Fruit fly (Drosophila melanogaster) whole organism, embryonic: Measurements from ENCODE around the gene mmy.
A peak's percentile ranks its signal among the peaks of the same experiment; 100 is the strongest.

Experiments used
- Bgb ChIP-seq: fragments of 200-800 bp; sonication (Bioruptor generic); IDR thresholded peaks from 2 replicates; pipeline ENCODE4 v1.3.6; 2022; ENCODE audit warnings: missing biosample characterization, missing genetic modification characterization; ENCODE audit not compliant: partially characterized antibody
- CG10543 ChIP-seq: fragments of 200-800 bp; sonication (Bioruptor generic); optimal IDR thresholded peaks from 3 replicates; lab custom pipeline; 2017; ENCODE audit warnings: missing biosample characterization, mild to moderate bottlenecking, missing genetic modification characterization, moderate library complexity
- CG13775 ChIP-seq: fragments of 200-800 bp; sonication (Bioruptor generic); optimal IDR thresholded peaks from 3 replicates; lab custom pipeline; 2017; ENCODE audit warnings: missing biosample characterization, mild to moderate bottlenecking, missing genetic modification characterization
- CG14014 ChIP-seq: fragments of 200-800 bp; sonication (Bioruptor generic); IDR thresholded peaks from 2 replicates; pipeline ENCODE4 v1.3.6; 2022; ENCODE audit warnings: missing biosample characterization, missing genetic modification characterization
- CG14667 ChIP-seq: fragments of 200-800 bp; sonication (Bioruptor generic); IDR thresholded peaks from 2 replicates; pipeline ENCODE4 v1.3.6; 2022; ENCODE audit warnings: missing biosample characterization, missing genetic modification characterization
- CG15269 ChIP-seq: fragments of 200-800 bp; sonication (Bioruptor generic); optimal IDR thresholded peaks from 2 replicates; lab custom pipeline; 2018; ENCODE audit warnings: missing biosample characterization, mild to moderate bottlenecking, missing genetic modification characterization, moderate library complexity
- CG15696 ChIP-seq: fragments of 200-800 bp; sonication (Bioruptor generic); optimal IDR thresholded peaks from 2 replicates; lab custom pipeline; 2019; ENCODE audit warnings: missing biosample characterization, mild to moderate bottlenecking, missing genetic modification characterization, moderate library complexity
- CG18476 ChIP-seq: fragments of 200-800 bp; sonication (Bioruptor generic); optimal IDR thresholded peaks from 2 replicates; lab custom pipeline; 2016; ENCODE audit warnings: missing biosample characterization, mild to moderate bottlenecking, missing genetic modification characterization
- CG18764 ChIP-seq: fragments of 200-800 bp; sonication (Bioruptor generic); optimal IDR thresholded peaks from 3 replicates; lab custom pipeline; 2016; ENCODE audit warnings: missing biosample characterization, missing genetic modification characterization
- CG2889 ChIP-seq: fragments of 200-800 bp; sonication (Bioruptor generic); IDR thresholded peaks from 3 replicates; pipeline ENCODE4 v1.3.6; 2022; ENCODE audit warnings: missing biosample characterization, missing genetic modification characterization
- CG30431 ChIP-seq: fragments of 200-800 bp; sonication (Bioruptor generic); optimal IDR thresholded peaks from 2 replicates; lab custom pipeline; 2017; ENCODE audit warnings: missing biosample characterization, missing genetic modification characterization
- CG3163 ChIP-seq: fragments of 200-800 bp; sonication (Bioruptor generic); optimal IDR thresholded peaks from 3 replicates; lab custom pipeline; 2016; ENCODE audit warnings: missing biosample characterization, missing genetic modification characterization
- CG33213 ChIP-seq: fragments of 200-800 bp; sonication (Bioruptor generic); optimal IDR thresholded peaks from 3 replicates; lab custom pipeline; 2016; ENCODE audit warnings: missing biosample characterization, missing genetic modification characterization
- CG3407 ChIP-seq: fragments of 200-800 bp; sonication (Bioruptor generic); optimal IDR thresholded peaks from 2 replicates; lab custom pipeline; 2018; ENCODE audit warnings: missing biosample characterization, mild to moderate bottlenecking, missing genetic modification characterization
- CG4424 ChIP-seq: fragments of 200-800 bp; sonication (Bioruptor generic); optimal IDR thresholded peaks from 3 replicates; lab custom pipeline; 2016; ENCODE audit warnings: missing biosample characterization, missing genetic modification characterization
- CG4820 ChIP-seq: fragments of 200-800 bp; sonication (Bioruptor generic); optimal IDR thresholded peaks from 3 replicates; lab custom pipeline; 2016; ENCODE audit warnings: missing biosample characterization, missing genetic modification characterization
- CG5953 ChIP-seq: fragments of 200-800 bp; sonication (Bioruptor generic); IDR thresholded peaks from 2 replicates; pipeline ENCODE4 v1.3.6; 2022; ENCODE audit warnings: missing biosample characterization, missing genetic modification characterization
- CG7372 ChIP-seq: fragments of 200-800 bp; sonication (Bioruptor generic); IDR thresholded peaks from 2 replicates; pipeline ENCODE4 v1.3.6; 2022; ENCODE audit warnings: missing biosample characterization, missing genetic modification characterization
- CG7786 ChIP-seq: fragments of 200-800 bp; sonication (Bioruptor generic); optimal IDR thresholded peaks from 2 replicates; lab custom pipeline; 2016; ENCODE audit warnings: missing biosample characterization, missing genetic modification characterization
- CG8388 ChIP-seq: fragments of 200-800 bp; sonication (Bioruptor generic); optimal IDR thresholded peaks from 2 replicates; lab custom pipeline; 2019; ENCODE audit warnings: missing biosample characterization, mild to moderate bottlenecking, missing genetic modification characterization, moderate library complexity
- CG9817 ChIP-seq: fragments of 200-800 bp; sonication (Bioruptor generic); optimal IDR thresholded peaks from 2 replicates; lab custom pipeline; 2018; ENCODE audit warnings: missing biosample characterization, mild to moderate bottlenecking, missing genetic modification characterization, moderate library complexity
- CHES-1-like ChIP-seq: fragments of 200-800 bp; sonication (Bioruptor generic); optimal IDR thresholded peaks from 2 replicates; lab custom pipeline; 2016; ENCODE audit warnings: missing biosample characterization, missing genetic modification characterization
- Dip2 ChIP-seq: fragments of 200-800 bp; sonication (Bioruptor generic); IDR thresholded peaks from 2 replicates; pipeline ENCODE4 v1.3.6; 2022; ENCODE audit warnings: missing biosample characterization, missing genetic modification characterization
- Ets65A ChIP-seq: fragments of 200-800 bp; sonication (Bioruptor generic); peaks from one replicate; lab custom pipeline; 2016; ENCODE audit warnings: missing biosample characterization, missing genetic modification characterization
- Gsc ChIP-seq: fragments of 200-800 bp; sonication (Bioruptor generic); IDR thresholded peaks from 2 replicates; pipeline ENCODE4 v1.3.6; 2022; ENCODE audit warnings: missing biosample characterization, missing genetic modification characterization
- HLH54F ChIP-seq: fragments of 200-800 bp; sonication (Bioruptor generic); optimal IDR thresholded peaks from 3 replicates; lab custom pipeline; 2016; ENCODE audit warnings: missing biosample characterization, missing genetic modification characterization
- HmgZ ChIP-seq: fragments of 200-800 bp; sonication (Bioruptor generic); optimal IDR thresholded peaks from 2 replicates; lab custom pipeline; 2018; ENCODE audit warnings: missing biosample characterization, mild to moderate bottlenecking, missing genetic modification characterization
- Hr51 ChIP-seq, 2 experiments: fragments of 200-800 bp; sonication (Bioruptor generic); optimal IDR thresholded peaks; 2 replicates in 1 of 2; 3 replicates in 1 of 2; lab custom pipeline; 2016 to 2018; ENCODE audit warnings: missing biosample characterization in 2 of 2, missing genetic modification characterization in 2 of 2, mild to moderate bottlenecking in 1 of 2, moderate library complexity in 1 of 2
- Hr78 ChIP-seq, 2 experiments: fragments of 200-800 bp in 1 of 2; fragments of >200 bp in 1 of 2; sonication (Bioruptor generic) in 1 of 2; optimal IDR thresholded peaks; 2 replicates each; lab custom pipeline; 2017 to 2019; ENCODE audit warnings: missing biosample characterization in 2 of 2, missing genetic modification characterization in 2 of 2, mild to moderate bottlenecking in 1 of 2, moderate library complexity in 1 of 2
- Lpt ChIP-seq: fragments of >200 bp; optimal IDR thresholded peaks from 2 replicates; lab custom pipeline; 2018; ENCODE audit warnings: missing biosample characterization, missing genetic modification characterization
- Optix ChIP-seq: fragments of 200-800 bp; sonication (Bioruptor generic); IDR thresholded peaks from 3 replicates; pipeline ENCODE4 v1.3.6; 2022; ENCODE audit warnings: missing biosample characterization, missing genetic modification characterization
- Rx ChIP-seq: fragments of 200-800 bp; sonication (Bioruptor generic); IDR thresholded peaks from 2 replicates; pipeline ENCODE4 v1.3.6; 2022; ENCODE audit warnings: missing biosample characterization, missing genetic modification characterization
- Spps ChIP-seq: fragments of 200-800 bp; sonication (Bioruptor generic); optimal IDR thresholded peaks from 2 replicates; lab custom pipeline; 2018; ENCODE audit warnings: missing biosample characterization, mild to moderate bottlenecking, missing genetic modification characterization
- Xbp1 ChIP-seq: fragments of 200-800 bp; sonication (Bioruptor generic); optimal IDR thresholded peaks from 3 replicates; lab custom pipeline; 2016; ENCODE audit warnings: missing biosample characterization, mild to moderate bottlenecking, missing genetic modification characterization
- ash1 ChIP-seq: fragments of 200-800 bp; sonication (Bioruptor generic); optimal IDR thresholded peaks from 2 replicates; lab custom pipeline; 2018; ENCODE audit warnings: missing biosample characterization, mild to moderate bottlenecking, missing genetic modification characterization
- bcd ChIP-seq: fragments of 200-800 bp; sonication (Bioruptor generic); optimal IDR thresholded peaks from 2 replicates; lab custom pipeline; 2017; ENCODE audit warnings: missing biosample characterization, mild to moderate bottlenecking, missing genetic modification characterization
- br ChIP-seq: fragments of >200 bp; optimal IDR thresholded peaks from 2 replicates; lab custom pipeline; 2017
- ewg ChIP-seq: fragments of 200-800 bp; sonication (Bioruptor generic); optimal IDR thresholded peaks from 3 replicates; lab custom pipeline; 2017; ENCODE audit warnings: mild to moderate bottlenecking, missing biosample characterization, missing genetic modification reagents, missing genetic modification characterization
- ftz-f1 ChIP-seq: fragments of 200-800 bp; sonication (Bioruptor generic); optimal IDR thresholded peaks from 2 replicates; lab custom pipeline; 2016; ENCODE audit warnings: missing biosample characterization, missing genetic modification characterization
- h ChIP-seq: fragments of >200 bp; optimal IDR thresholded peaks from 2 replicates; lab custom pipeline; 2017
- inv ChIP-seq: fragments of 200-800 bp; sonication (Bioruptor generic); IDR thresholded peaks from 2 replicates; pipeline ENCODE4 v1.3.6; 2022; ENCODE audit warnings: missing biosample characterization, missing genetic modification characterization; ENCODE audit not compliant: partially characterized antibody
- lov ChIP-seq, 2 experiments: fragments of 200-800 bp in 1 of 2; fragments of >200 bp in 1 of 2; sonication (Bioruptor generic) in 1 of 2; IDR thresholded peaks in 1 of 2; optimal IDR thresholded peaks in 1 of 2; 2 replicates in 1 of 2; 3 replicates in 1 of 2; pipeline versions ENCODE4 v1.3.6 to Lab custom; 2017 to 2022; ENCODE audit warnings: missing biosample characterization in 1 of 2, missing genetic modification characterization in 1 of 2
- luna ChIP-seq: fragments of 200-800 bp; sonication (Bioruptor generic); optimal IDR thresholded peaks from 2 replicates; lab custom pipeline; 2016; ENCODE audit warnings: missing biosample characterization, missing genetic modification characterization
- p53 ChIP-seq: fragments of 200-800 bp; sonication (Bioruptor generic); optimal IDR thresholded peaks from 2 replicates; lab custom pipeline; 2016; ENCODE audit warnings: missing biosample characterization, missing genetic modification characterization
- sd ChIP-seq: fragments of 200-800 bp; sonication (Bioruptor generic); optimal IDR thresholded peaks from 3 replicates; lab custom pipeline; 2018; ENCODE audit warnings: missing biosample characterization, mild to moderate bottlenecking, missing genetic modification characterization, moderate library complexity
- sim ChIP-seq: fragments of 200-800 bp; sonication (Bioruptor generic); IDR thresholded peaks from 2 replicates; pipeline ENCODE4 v1.3.6; 2022; ENCODE audit warnings: missing biosample characterization, missing genetic modification characterization
- slp2 ChIP-seq: fragments of 200-800 bp; sonication (Bioruptor generic); optimal IDR thresholded peaks from 2 replicates; lab custom pipeline; 2016; ENCODE audit warnings: missing biosample characterization, missing genetic modification characterization
- so ChIP-seq: fragments of 200-800 bp; sonication (Bioruptor generic); IDR thresholded peaks from 3 replicates; pipeline ENCODE4 v1.3.6; 2022; ENCODE audit warnings: missing biosample characterization, missing genetic modification characterization
- sob ChIP-seq: fragments of 200-800 bp; sonication (Bioruptor generic); IDR thresholded peaks from 2 replicates; pipeline ENCODE4 v1.3.6; 2022; ENCODE audit warnings: missing biosample characterization, missing genetic modification characterization
- tup ChIP-seq: fragments of 200-800 bp; sonication (Bioruptor generic); optimal IDR thresholded peaks from 2 replicates; lab custom pipeline; 2016; ENCODE audit warnings: missing biosample characterization, mild to moderate bottlenecking, missing genetic modification characterization, moderate library complexity

Gene mmy

dm6 chr2L:6479226-6479906, 5.7 kb upstream of the mmy start (continued):
- TF ChIP-seq CG9817 (tag; lab: Kevin White, UChicago) (peak; percentile 18), CG3163 (no peak), CG15269 (tag; lab: Kevin White, UChicago) (peak; percentile 32), CG15696 (tag; lab: Kevin White, UChicago) (peak; percentile 19), bcd (GFP tag; lab: Kevin White, UChicago) (no peak), Optix (GFP tag; lab: Robert Waterston, UW) (no peak), CG14667 (GFP tag; lab: Robert Waterston, UW) (no peak), CG7372 (no peak), so (0 out of 3 replicates have a peak, but pooled peaks have one; percentile 20), CG3407 (GFP tag; lab: Kevin White, UChicago) (no peak), sim (GFP tag; lab: Robert Waterston, UW) (no peak), Hr51 (GFP tag; optimal IDR thresholded peaks at IDR 0.05; lab: Kevin White, UChicago) (no peak), Lpt (GFP tag; lab: Kevin White, UChicago) (no peak), CG8388 (no peak), tup (GFP tag; lab: Kevin White, UChicago) (no peak), ewg (GFP tag; lab: Kevin White, UChicago) (no peak), sob (GFP tag; lab: Robert Waterston, UW) (peak; percentile 53; the same call in 1 of the 2 replicates), p53 (GFP tag; lab: Kevin White, UChicago) (no peak), h (no peak), CG33213 (GFP tag; lab: Kevin White, UChicago) (no peak), CG7786 (no peak), CG10543 (GFP tag; lab: Kevin White, UChicago) (peak; percentile 83), CG5953 (no peak), Ets65A (GFP tag; lab: Kevin White, UChicago) (no peak), CG18764 (GFP tag; lab: Kevin White, UChicago) (no peak), Dip2 (GFP tag; lab: Robert Waterston, UW) (no peak), Gsc (GFP tag; lab: Robert Waterston, UW) (no peak), CG4424 (no peak), sd (tag; lab: Kevin White, UChicago) (peak; percentile 20), CG14014 (peak; percentile 12; the same call in 1 of the 2 replicates), Bgb (GFP tag; lab: Robert Waterston, UW) (no peak; the same call in 1 of the 2 replicates), Rx (GFP tag; lab: Robert Waterston, UW) (no peak), Hr78 (GFP tag; optimal IDR thresholded peaks at IDR 0.05; lab: Kevin White, UChicago) (peak in 1 of 2 experiments; percentile 4), CG18476 (peak; percentile 4), CG2889 (GFP tag; lab: Robert Waterston, UW) (no peak), Xbp1 (GFP tag; lab: Kevin White, UChicago) (peak; percentile 27), CHES-1-like (GFP tag; lab: Kevin White, UChicago) (peak; percentile 39), HLH54F (GFP tag; lab: Kevin White, UChicago) (no peak), HmgZ (tag; lab: Kevin White, UChicago) (peak; percentile 77), Spps (no peak), br (no peak), slp2 (GFP tag; lab: Kevin White, UChicago) (no peak), CG30431 (no peak), ash1 (GFP tag; lab: Kevin White, UChicago) (peak; percentile 39), inv (no peak), CG13775 (GFP tag; lab: Kevin White, UChicago) (no peak), luna (GFP tag; lab: Kevin White, UChicago) (no peak), lov (optimal IDR thresholded peaks at IDR 0.05; lab: Kevin White, UChicago) (no peak), lov (GFP tag; IDR thresholded peaks at IDR 0.05; lab: Robert Waterston, UW) (peak; percentile 12; the same call in 1 of the 3 replicates), ftz-f1 (GFP tag; lab: Kevin White, UChicago) (peak; percentile 25), CG4820 (no peak)
